Worm (Caenorhabditis elegans): ENCODE measurements around the gene vps-26.

- TF ChIP-seq ceh-16 (tag; optimal IDR thresholded peaks at IDR 0.05) (no peak), lsy-2 (tag; optimal IDR thresholded peaks at IDR 0.05) (no peak), lin-39 (tag; optimal IDR thresholded peaks at IDR 0.05) (no peak), alr-1 (tag; optimal IDR thresholded peaks at IDR 0.05) (no peak), skn-1 (tag; optimal IDR thresholded peaks at IDR 0.05) (no peak), nhr-25 (tag; optimal IDR thresholded peaks at IDR 0.05) (no peak), nhr-77 (tag; optimal IDR thresholded peaks at IDR 0.05) (no peak), fos-1 (tag; optimal IDR thresholded peaks at IDR 0.05) (no peak), peb-1 (tag; optimal IDR thresholded peaks at IDR 0.05) (no peak), blmp-1 (tag; optimal IDR thresholded peaks at IDR 0.05; ENCODE audit: insufficient read depth) (no peak), mbf-1 (tag; optimal IDR thresholded peaks at IDR 0.05) (no peak)
Measured at ce11 chrIV:9367852-9368627, 26.4 kb upstream of the vps-26 start.

Measured in whole organism, L2 larva.